Worm (Caenorhabditis elegans) whole organism, young adult: Measurements from ENCODE around the gene egas-2.

ENCODE experiments used
- B0336.3 ChIP-seq: fragments of 200-800 bp; sonication (Bioruptor generic); IDR thresholded peaks from 2 replicates; pipeline ENCODE4 v1.3.6; 2022; ENCODE audit warnings: missing genetic modification characterization, missing compliant biosample characterization
- C06A6.2 ChIP-seq: fragments of 200-800 bp; sonication (Bioruptor generic); conservative IDR thresholded peaks from 2 replicates; pipeline ENCODE4 v1.3.6; 2022; ENCODE audit warnings: missing genetic modification characterization, missing compliant biosample characterization
- C17E4.6 ChIP-seq: fragments of 200-800 bp; sonication (Bioruptor generic); IDR thresholded peaks from 2 replicates; pipeline ENCODE4 v1.3.6; 2022; ENCODE audit warnings: missing genetic modification reagents, missing genetic modification characterization, missing compliant biosample characterization
- F23B12.7 ChIP-seq: sonication (generic microtip); optimal IDR thresholded peaks from 2 replicates; lab custom pipeline; 2017; ENCODE audit warnings: missing genetic modification characterization, mild to moderate bottlenecking, missing compliant biosample characterization, antibody characterized with exemption, moderate library complexity; ENCODE audit not compliant: insufficient read depth
- F33H1.4 ChIP-seq: fragments of 200-800 bp; sonication (Bioruptor generic); IDR thresholded peaks from 2 replicates; pipeline ENCODE4 v1.3.6; 2022; ENCODE audit warnings: missing genetic modification reagents, missing genetic modification characterization, missing compliant biosample characterization
- F49E8.2 ChIP-seq: sonication (generic microtip); optimal IDR thresholded peaks from 3 replicates; lab custom pipeline; 2017; ENCODE audit warnings: missing genetic modification characterization, mild to moderate bottlenecking, missing compliant biosample characterization, antibody characterized with exemption, moderate library complexity; ENCODE audit not compliant: insufficient read depth
- K11D2.4 ChIP-seq: fragments of 200-800 bp; sonication (Bioruptor generic); IDR thresholded peaks from 2 replicates; pipeline ENCODE4 v1.3.6; 2022; ENCODE audit warnings: missing genetic modification reagents, missing genetic modification characterization, missing compliant biosample characterization
- K12H6.12 ChIP-seq: fragments of 200-800 bp; sonication (Bioruptor generic); optimal IDR thresholded peaks from 2 replicates; lab custom pipeline; 2018; ENCODE audit warnings: mild to moderate bottlenecking, missing genetic modification characterization, missing compliant biosample characterization
- akir-1 ChIP-seq: fragments of 200-800 bp; sonication (Bioruptor generic); optimal IDR thresholded peaks from 2 replicates; lab custom pipeline; 2018; ENCODE audit warnings: mild to moderate bottlenecking, missing genetic modification characterization, moderate library complexity, missing compliant biosample characterization
- attf-6 ChIP-seq: fragments of 200-800 bp; sonication (Bioruptor generic); IDR thresholded peaks from 2 replicates; pipeline ENCODE4 v1.3.6; 2022; ENCODE audit warnings: missing genetic modification reagents, missing genetic modification characterization, missing compliant biosample characterization
- bed-2 ChIP-seq: fragments of 200-800 bp; sonication (Bioruptor generic); IDR thresholded peaks from 2 replicates; pipeline ENCODE4 v1.3.6; 2022; ENCODE audit warnings: missing genetic modification reagents, missing genetic modification characterization, missing compliant biosample characterization
- ceh-58 ChIP-seq: fragments of 200-800 bp; sonication (Bioruptor generic); IDR thresholded peaks from 2 replicates; pipeline ENCODE4 v1.3.6; 2022; ENCODE audit warnings: missing genetic modification characterization, missing compliant biosample characterization
- dox-1 ChIP-seq: fragments of 200-800 bp; sonication (Bioruptor generic); IDR thresholded peaks from 2 replicates; pipeline ENCODE4 v1.3.6; 2022; ENCODE audit warnings: missing genetic modification reagents, missing genetic modification characterization, missing compliant biosample characterization
- efl-1 ChIP-seq: fragments of 150-350 bp; optimal IDR thresholded peaks from 2 replicates; lab custom pipeline; 2014; ENCODE audit warnings: missing biosample characterization, missing genetic modification reagents, missing genetic modification characterization
- ekl-4 ChIP-seq: fragments of 200-800 bp; sonication (Bioruptor generic); IDR thresholded peaks from 2 replicates; pipeline ENCODE4 v1.3.6; 2022; ENCODE audit warnings: missing genetic modification reagents, missing genetic modification characterization, missing compliant biosample characterization
- gei-17 ChIP-seq: fragments of 200-800 bp; sonication (Bioruptor generic); optimal IDR thresholded peaks from 2 replicates; lab custom pipeline; 2018; ENCODE audit warnings: mild to moderate bottlenecking, missing genetic modification characterization, missing compliant biosample characterization
- him-1 ChIP-seq: sonication (generic microtip); optimal IDR thresholded peaks from 2 replicates; lab custom pipeline; 2016; ENCODE audit warnings: missing genotype, missing genetic modification reagents, missing genetic modification characterization, missing compliant biosample characterization
- hmg-1.2 ChIP-seq: fragments of 200-800 bp; sonication (Bioruptor generic); IDR thresholded peaks from 2 replicates; pipeline ENCODE4 v1.3.6; 2022; ENCODE audit warnings: missing genetic modification reagents, missing genetic modification characterization, missing compliant biosample characterization
- hrde-1 ChIP-seq: sonication (generic microtip); optimal IDR thresholded peaks from 2 replicates; lab custom pipeline; 2016; ENCODE audit warnings: missing genetic modification characterization, mild to moderate bottlenecking, missing compliant biosample characterization, moderate library complexity, missing genotype, missing genetic modification reagents, borderline replicate concordance
- lag-1 ChIP-seq: fragments of 200-800 bp; sonication (Bioruptor generic); IDR thresholded peaks from 2 replicates; pipeline ENCODE4 v1.3.6; 2022; ENCODE audit warnings: missing genetic modification reagents, missing genetic modification characterization, missing compliant biosample characterization
- lin-40 ChIP-seq: sonication (generic microtip); optimal IDR thresholded peaks from 2 replicates; lab custom pipeline; 2016; ENCODE audit warnings: missing genetic modification characterization, mild to moderate bottlenecking, missing compliant biosample characterization, missing genotype, missing genetic modification reagents
- lin-54 ChIP-seq: fragments of 200-800 bp; sonication (Bioruptor generic); optimal IDR thresholded peaks from 2 replicates; lab custom pipeline; 2018; ENCODE audit warnings: mild to moderate bottlenecking, missing genetic modification characterization, missing compliant biosample characterization
- madf-3 ChIP-seq: fragments of 200-800 bp; sonication (Bioruptor generic); IDR thresholded peaks from 2 replicates; pipeline ENCODE4 v1.3.6; 2022; ENCODE audit warnings: missing genetic modification reagents, missing genetic modification characterization, missing compliant biosample characterization
- nfya-1 ChIP-seq: sonication (generic microtip); optimal IDR thresholded peaks from 2 replicates; lab custom pipeline; 2017; ENCODE audit warnings: antibody characterized with exemption, missing compliant biosample characterization, missing genetic modification characterization, borderline replicate concordance; ENCODE audit not compliant: insufficient read depth
- nfya-2 ChIP-seq: fragments of 200-800 bp; sonication (Bioruptor generic); IDR thresholded peaks from 2 replicates; pipeline ENCODE4 v1.3.6; 2022; ENCODE audit warnings: missing genetic modification reagents, missing genetic modification characterization, missing compliant biosample characterization
- nhr-27 ChIP-seq: fragments of 200-800 bp; sonication (Bioruptor generic); optimal IDR thresholded peaks from 2 replicates; lab custom pipeline; 2018; ENCODE audit warnings: mild to moderate bottlenecking, missing genetic modification characterization, moderate library complexity, missing compliant biosample characterization
- nhr-80 ChIP-seq: sonication (generic microtip); optimal IDR thresholded peaks from 2 replicates; lab custom pipeline; 2016; ENCODE audit warnings: missing genetic modification characterization, missing compliant biosample characterization
- repo-1 ChIP-seq: sonication (generic microtip); optimal IDR thresholded peaks from 2 replicates; lab custom pipeline; 2017; ENCODE audit warnings: mild to moderate bottlenecking, missing genetic modification characterization, missing compliant biosample characterization
- snpc-3.4 ChIP-seq: sonication (generic microtip); optimal IDR thresholded peaks from 2 replicates; lab custom pipeline; 2017; ENCODE audit warnings: missing genetic modification characterization, mild to moderate bottlenecking, missing compliant biosample characterization, antibody characterized with exemption, moderate library complexity, missing genotype, missing genetic modification reagents
- snpc-4 ChIP-seq, 5 experiments: fragments of 150-350 bp in 1 of 5; sonication (generic microtip) in 4 of 5; optimal IDR thresholded peaks; 2 replicates each; lab custom pipeline; 2014 to 2018; ENCODE audit warnings: missing genetic modification characterization in 5 of 5, missing biosample characterization in 3 of 5, antibody characterized with exemption in 2 of 5, mild to moderate bottlenecking in 2 of 5, missing compliant biosample characterization in 2 of 5, missing genotype in 2 of 5, moderate library complexity in 2 of 5, missing genetic modification reagents in 1 of 5
- tlf-1 ChIP-seq: fragments of 200-800 bp; sonication (Bioruptor generic); optimal IDR thresholded peaks from 2 replicates; lab custom pipeline; 2018; ENCODE audit warnings: mild to moderate bottlenecking, missing genetic modification characterization, missing compliant biosample characterization
- zfh-2 ChIP-seq: fragments of 200-800 bp; sonication (Bioruptor generic); conservative IDR thresholded peaks from 2 replicates; pipeline ENCODE4 v1.3.6; 2022; ENCODE audit warnings: missing genetic modification reagents, missing genetic modification characterization, missing compliant biosample characterization
- ztf-6 ChIP-seq: fragments of 200-800 bp; sonication (Bioruptor generic); IDR thresholded peaks from 2 replicates; pipeline ENCODE4 v1.3.6; 2022; ENCODE audit warnings: missing genetic modification reagents, missing genetic modification characterization, missing compliant biosample characterization

The egas-2 gene

ce11 chrV:18614498-18614897 is 35.6 kb upstream of the egas-2 start (continued):
- TF ChIP-seq lin-54: no peak
- peak; percentile 56; the same call in 1 of the 2 replicates for TF ChIP-seq dox-1
- peak; percentile 80 for TF ChIP-seq nhr-80 (tag; lab: Kevin White, UChicago)
- no peak for TF ChIP-seq F23B12.7 (tag; lab: Kevin White, UChicago)
- TF ChIP-seq hmg-1.2 (GFP tag; lab: Robert Waterston, UW): peak; percentile 95
- no peak for TF ChIP-seq attf-6
- no peak for TF ChIP-seq F49E8.2 (tag; lab: Kevin White, UChicago)
- no peak for TF ChIP-seq akir-1 (GFP tag; lab: Kevin White, UChicago)
- no peak for TF ChIP-seq C17E4.6 (GFP tag; lab: Robert Waterston, UW)
- no peak for TF ChIP-seq ztf-6 (GFP tag; lab: Robert Waterston, UW)
- TF ChIP-seq C06A6.2 (GFP tag; lab: Robert Waterston, UW): no peak
- 0 out of 2 replicates have a peak, but pooled peaks have one; percentile 14 for TF ChIP-seq ekl-4
- peak; percentile 59 for TF ChIP-seq lin-40 (tag; lab: Kevin White, UChicago)
- no peak for TF ChIP-seq ceh-58
- TF ChIP-seq snpc-4 (GFP tag; optimal IDR thresholded peaks at IDR 0.05; lab: Kevin White, UChicago): no peak
- TF ChIP-seq snpc-4 (tag; optimal IDR thresholded peaks at IDR 0.05; lab: Kevin White, UChicago): peak in 2 of 4 experiments; percentile 36 to 69

ce11 chrV:18616287-18616686 is 33.9 kb upstream of the egas-2 start, which contains the start of gene nhr-70:
Gene nhr-70 (plus strand): TSS chrV:18616587.
- no peak for TF ChIP-seq hrde-1 (tag; lab: Kevin White, UChicago)
- TF ChIP-seq bed-2 (GFP tag; lab: Robert Waterston, UW): no peak
- no peak for TF ChIP-seq nfya-2 (GFP tag; lab: Robert Waterston, UW)
- no peak for TF ChIP-seq F33H1.4 (GFP tag; lab: Robert Waterston, UW)
- TF ChIP-seq ceh-58: no peak
- TF ChIP-seq tlf-1: no peak
- no peak for TF ChIP-seq nfya-1
- TF ChIP-seq K11D2.4: no peak
- TF ChIP-seq efl-1 (GFP tag; lab: Kevin White, UChicago): no peak
- no peak for TF ChIP-seq nhr-27
- TF ChIP-seq gei-17: no peak
- TF ChIP-seq snpc-3.4: no peak
- TF ChIP-seq him-1 (tag; lab: Kevin White, UChicago): no peak

- no peak for TF ChIP-seq repo-1
- TF ChIP-seq K12H6.12: peak; percentile 8
- TF ChIP-seq efl-1 (GFP tag; lab: Kevin White, UChicago): no peak
- peak; percentile 48; the same call in 1 of the 2 replicates for TF ChIP-seq zfh-2 (GFP tag; lab: Robert Waterston, UW)
- no peak for TF ChIP-seq lag-1 (GFP tag; lab: Robert Waterston, UW)
- TF ChIP-seq B0336.3 (GFP tag; lab: Robert Waterston, UW): no peak
These were observed 27.7 kb upstream of the egas-2 start, which contains the start of gene Y69H2.1 for ce11 chrV:18622462-18622861. Gene Y69H2.1 (minus strand): TSS chrV:18622562.

ce11 chrV:18626764-18627163 is 23.4 kb upstream of the egas-2 start, which contains the start of gene Y69H2.15:
Gene Y69H2.15 (minus strand): TSS chrV:18626864.
- TF ChIP-seq madf-3: no peak
- TF ChIP-seq nhr-80 (tag; lab: Kevin White, UChicago): no peak
